Worm (Caenorhabditis elegans): Measurements from ENCODE around the gene irld-23.
A peak's percentile ranks its signal among the peaks of the same experiment; 100 is the strongest.

irld-23 gene

DNA sequence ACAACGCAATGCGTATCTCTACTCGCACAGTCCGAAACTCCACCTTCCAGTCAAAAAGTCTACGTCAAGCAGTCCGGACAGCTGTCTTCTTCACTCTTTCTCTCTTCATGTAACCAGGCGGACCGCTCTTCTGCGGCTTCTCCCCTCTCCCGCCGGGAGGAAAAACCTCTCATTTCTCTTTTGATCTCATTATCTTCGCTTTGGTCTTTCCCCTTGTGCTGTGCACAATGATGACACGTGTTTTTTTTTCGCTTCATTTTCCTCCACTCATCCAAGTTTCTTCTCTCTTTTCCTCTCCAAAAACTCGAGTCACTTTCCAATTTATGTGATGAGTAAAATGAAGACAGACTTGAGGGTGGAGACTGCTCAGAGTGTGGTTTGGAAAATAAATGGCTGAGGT is 37.5 kb downstream of the irld-23 start, which contains the start of gene F35B3.7:
F35B3.7 (minus strand) TSS at position 133 of the 400 bp plus-strand sequence.
- TF ChIP-seq flt-1 (GFP tag; IDR thresholded peaks at IDR 0.05) (no peak), pes-1 (GFP tag; IDR thresholded peaks at IDR 0.05) (no peak), B0310.2 (tag; optimal IDR thresholded peaks at IDR 0.05) (no peak), ceh-13 (GFP tag; optimal IDR thresholded peaks at IDR 0.05) (no peak), ceh-36 (tag; optimal IDR thresholded peaks at IDR 0.05) (no peak), tra-4 (tag; optimal IDR thresholded peaks at IDR 0.05) (no peak), sea-1 (GFP tag; conservative IDR thresholded peaks at IDR 0.05) (no peak)

DNA sequence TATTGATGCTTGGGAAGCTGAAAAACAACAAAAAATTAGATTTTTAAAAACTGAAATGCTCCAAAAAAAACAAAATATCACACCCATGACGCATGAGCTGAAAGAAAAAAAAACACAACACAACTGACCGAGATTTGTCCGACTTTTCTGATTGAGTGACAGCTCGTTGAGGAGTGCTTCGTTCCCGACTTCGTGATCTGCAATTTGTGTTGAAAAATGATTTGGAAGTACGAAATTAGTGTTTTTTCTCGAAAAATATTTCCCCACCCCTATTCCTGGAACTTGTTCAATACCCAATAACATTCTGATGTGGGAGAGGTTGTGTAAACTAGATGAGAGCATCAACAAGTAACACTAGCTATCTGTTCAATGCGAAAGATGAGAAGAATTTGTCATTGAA is 38.9 kb downstream of the irld-23 start:
- TF ChIP-seq ets-7 (tag; optimal IDR thresholded peaks at IDR 0.05) (no peak), hmg-4 (GFP tag; optimal IDR thresholded peaks at IDR 0.05) (no peak), aly-1 (tag; optimal IDR thresholded peaks at IDR 0.05) (no peak), ama-1 (optimal IDR thresholded peaks at IDR 0.05) (no peak), hmbx-1 (tag; optimal IDR thresholded peaks at IDR 0.05) (no peak), ceh-13 (GFP tag; optimal IDR thresholded peaks at IDR 0.05) (no peak), flt-1 (GFP tag; IDR thresholded peaks at IDR 0.05) (no peak), F13C5.2 (tag; optimal IDR thresholded peaks at IDR 0.05) (no peak), hnd-1 (tag; optimal IDR thresholded peaks at IDR 0.05) (no peak), B0310.2 (tag; optimal IDR thresholded peaks at IDR 0.05) (no peak), ceh-36 (tag; optimal IDR thresholded peaks at IDR 0.05) (no peak), sea-1 (GFP tag; conservative IDR thresholded peaks at IDR 0.05) (no peak), tbx-37 (GFP tag; conservative IDR thresholded peaks at IDR 0.05) (no peak), tbx-11 (GFP tag; IDR thresholded peaks at IDR 0.05) (no peak), tra-4 (tag; optimal IDR thresholded peaks at IDR 0.05) (no peak), pes-1 (GFP tag; IDR thresholded peaks at IDR 0.05) (no peak), scrt-1 (GFP tag; IDR thresholded peaks at IDR 0.05) (no peak)

DNA sequence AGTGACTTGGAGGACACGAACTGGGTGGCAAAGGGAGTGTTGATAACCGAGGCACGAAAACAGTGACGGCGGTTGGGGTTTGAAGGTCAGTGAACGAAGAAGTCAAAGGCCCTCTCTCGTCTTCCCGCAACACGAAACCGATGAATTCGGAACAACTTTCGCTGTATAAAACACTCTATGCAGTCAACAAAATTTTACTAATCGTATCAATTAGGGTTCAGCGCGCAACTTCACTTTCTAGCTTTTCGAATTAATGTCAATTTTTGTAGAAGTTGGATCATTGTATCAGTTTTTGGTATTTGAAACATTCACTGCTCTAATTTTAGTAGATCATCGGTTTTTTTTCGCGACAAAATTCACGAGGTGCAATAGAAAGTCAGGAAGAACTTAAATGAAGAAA is 41.9 kb downstream of the irld-23 start:
- no peak for TF ChIP-seq tbx-37 (GFP tag; conservative IDR thresholded peaks at IDR 0.05)
- no peak for TF ChIP-seq sea-1 (GFP tag; conservative IDR thresholded peaks at IDR 0.05)
- TF ChIP-seq aly-1 (tag; optimal IDR thresholded peaks at IDR 0.05) = no peak
- TF ChIP-seq ceh-13 (GFP tag; optimal IDR thresholded peaks at IDR 0.05) = no peak
- TF ChIP-seq F13C5.2 (tag; optimal IDR thresholded peaks at IDR 0.05) = no peak
- no peak for TF ChIP-seq hmg-4 (GFP tag; optimal IDR thresholded peaks at IDR 0.05)
- TF ChIP-seq hnd-1 (tag; optimal IDR thresholded peaks at IDR 0.05) = no peak
- TF ChIP-seq hmbx-1 (tag; optimal IDR thresholded peaks at IDR 0.05) = no peak
- TF ChIP-seq scrt-1 (GFP tag; IDR thresholded peaks at IDR 0.05) = no peak
- TF ChIP-seq pes-1 (GFP tag; IDR thresholded peaks at IDR 0.05) = no peak
- TF ChIP-seq ceh-36 (tag; optimal IDR thresholded peaks at IDR 0.05) = no peak
- TF ChIP-seq B0310.2 (tag; optimal IDR thresholded peaks at IDR 0.05) = no peak
- no peak for TF ChIP-seq tra-4 (tag; optimal IDR thresholded peaks at IDR 0.05)
- no peak for TF ChIP-seq ets-7 (tag; optimal IDR thresholded peaks at IDR 0.05)
- TF ChIP-seq tbx-11 (GFP tag; IDR thresholded peaks at IDR 0.05) = no peak

DNA sequence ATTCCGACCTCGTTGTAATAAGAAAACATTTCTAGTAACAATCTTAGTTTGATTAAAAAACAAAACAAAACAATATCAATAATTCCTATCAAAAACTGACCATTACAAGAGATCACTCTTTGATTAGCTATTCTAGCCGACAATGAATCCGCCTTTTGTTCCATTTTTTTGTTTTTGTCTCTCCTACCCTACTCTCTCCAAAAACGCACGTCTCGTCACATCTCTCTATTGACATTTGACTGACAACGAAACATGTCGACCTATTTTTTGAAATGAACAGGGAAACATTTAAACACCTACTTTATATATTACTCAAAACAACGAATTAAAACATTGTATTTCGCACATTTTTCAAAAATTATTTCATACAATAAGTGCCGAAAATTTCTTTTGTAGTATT is 45.7 kb downstream of the irld-23 start:
- TF ChIP-seq ama-1 (optimal IDR thresholded peaks at IDR 0.05) = no peak
- no peak for TF ChIP-seq pes-1 (GFP tag; IDR thresholded peaks at IDR 0.05)
- TF ChIP-seq tbx-11 (GFP tag; IDR thresholded peaks at IDR 0.05) = no peak

DNA sequence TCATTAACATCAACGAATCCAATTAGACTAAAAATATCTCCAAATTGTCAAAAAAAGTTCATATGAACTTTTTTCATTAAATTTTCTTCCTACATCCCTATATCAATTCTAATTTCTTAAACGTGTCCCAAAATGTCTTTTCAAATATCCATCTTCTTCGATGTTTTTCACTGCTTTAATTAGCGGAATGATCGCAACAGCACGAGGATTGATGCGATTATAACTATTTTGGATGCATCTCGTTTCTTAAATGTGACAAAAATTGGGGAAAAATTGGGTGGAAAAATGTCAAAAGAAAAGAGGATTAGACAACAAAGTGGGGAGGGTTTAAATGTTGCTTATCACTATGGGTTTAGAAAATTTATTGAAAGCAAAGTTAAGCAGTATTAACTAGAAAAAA is 46.3 kb downstream of the irld-23 start:
- TF ChIP-seq ceh-36 (tag; optimal IDR thresholded peaks at IDR 0.05) = no peak
- no peak for TF ChIP-seq ama-1 (optimal IDR thresholded peaks at IDR 0.05)
- no peak for TF ChIP-seq flt-1 (GFP tag; IDR thresholded peaks at IDR 0.05)
- TF ChIP-seq sea-1 (GFP tag; conservative IDR thresholded peaks at IDR 0.05) = no peak
- no peak for TF ChIP-seq aly-1 (tag; optimal IDR thresholded peaks at IDR 0.05)
- no peak for TF ChIP-seq ets-7 (tag; optimal IDR thresholded peaks at IDR 0.05)
- TF ChIP-seq tbx-37 (GFP tag; conservative IDR thresholded peaks at IDR 0.05) = no peak
- TF ChIP-seq pes-1 (GFP tag; IDR thresholded peaks at IDR 0.05) = no peak
- no peak for TF ChIP-seq B0310.2 (tag; optimal IDR thresholded peaks at IDR 0.05)
- TF ChIP-seq hnd-1 (tag; optimal IDR thresholded peaks at IDR 0.05) = no peak
- TF ChIP-seq tra-4 (tag; optimal IDR thresholded peaks at IDR 0.05) = no peak
- no peak for TF ChIP-seq scrt-1 (GFP tag; IDR thresholded peaks at IDR 0.05)
- TF ChIP-seq hmbx-1 (tag; optimal IDR thresholded peaks at IDR 0.05) = no peak
- no peak for TF ChIP-seq hmg-4 (GFP tag; optimal IDR thresholded peaks at IDR 0.05)
- no peak for TF ChIP-seq tbx-11 (GFP tag; IDR thresholded peaks at IDR 0.05)
- no peak for TF ChIP-seq F13C5.2 (tag; optimal IDR thresholded peaks at IDR 0.05)
- no peak for TF ChIP-seq ceh-13 (GFP tag; optimal IDR thresholded peaks at IDR 0.05)

DNA sequence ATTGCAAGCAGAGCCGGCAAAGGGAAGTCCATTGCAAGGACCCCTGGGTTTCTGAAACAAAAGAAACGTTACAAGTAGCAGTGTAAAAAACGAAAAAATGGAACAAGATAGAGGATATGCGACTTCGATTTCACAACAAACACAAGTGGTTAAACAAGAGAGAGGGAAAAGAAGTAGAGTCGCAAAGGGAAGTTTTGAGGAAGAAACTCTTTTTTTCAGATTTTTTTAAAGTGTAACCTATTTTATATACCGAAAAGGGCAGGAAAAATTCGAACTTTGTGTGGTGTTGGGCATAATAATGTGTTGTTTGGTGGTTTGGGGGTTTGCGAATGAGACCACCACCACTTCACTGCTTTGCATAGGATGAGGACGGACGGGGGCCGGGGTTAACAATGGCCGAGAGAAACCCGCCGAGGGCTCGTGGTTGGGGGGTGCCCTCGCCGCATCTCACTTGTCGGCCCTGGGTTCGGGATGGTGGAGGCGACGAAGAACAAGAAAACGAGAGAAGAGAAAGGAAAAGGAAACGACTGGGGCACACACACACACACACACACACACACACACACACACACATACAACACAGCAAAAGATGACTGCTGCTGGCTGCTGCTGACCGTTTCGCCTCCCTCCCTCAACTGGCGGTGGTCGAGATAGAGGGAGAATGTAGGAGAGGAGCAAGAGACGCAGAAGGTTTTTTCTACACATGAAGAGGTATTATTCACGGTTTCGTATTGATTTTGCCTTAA is 50.1 kb downstream of the irld-23 start, which contains the start of gene ptrn-1:
ptrn-1 (minus strand) TSS at position 51 of the 746 bp plus-strand sequence.
- TF ChIP-seq tbx-37 (GFP tag; conservative IDR thresholded peaks at IDR 0.05) (no peak), hnd-1 (tag; optimal IDR thresholded peaks at IDR 0.05) (no peak), hmg-4 (GFP tag; optimal IDR thresholded peaks at IDR 0.05) (peak; percentile 95), sea-1 (GFP tag; conservative IDR thresholded peaks at IDR 0.05) (no peak), B0310.2 (tag; optimal IDR thresholded peaks at IDR 0.05) (peak; percentile 53), aly-1 (tag; optimal IDR thresholded peaks at IDR 0.05) (peak; percentile 79), ceh-36 (tag; optimal IDR thresholded peaks at IDR 0.05) (no peak), F13C5.2 (tag; optimal IDR thresholded peaks at IDR 0.05) (peak; percentile 65), ets-7 (tag; optimal IDR thresholded peaks at IDR 0.05) (peak; percentile 6), scrt-1 (GFP tag; IDR thresholded peaks at IDR 0.05) (no peak), tra-4 (tag; optimal IDR thresholded peaks at IDR 0.05) (no peak), flt-1 (GFP tag; IDR thresholded peaks at IDR 0.05) (peak; percentile 24; the same call in 1 of the 2 replicates), ama-1 (optimal IDR thresholded peaks at IDR 0.05) (no peak), hmbx-1 (tag; optimal IDR thresholded peaks at IDR 0.05) (no peak), pes-1 (GFP tag; IDR thresholded peaks at IDR 0.05) (peak; percentile 17; the same call in 1 of the 2 replicates), tbx-11 (GFP tag; IDR thresholded peaks at IDR 0.05) (0 out of 2 replicates have a peak, but pooled peaks have one; percentile 27), ceh-13 (GFP tag; optimal IDR thresholded peaks at IDR 0.05) (peak; percentile 23)

All from whole organism, early embryonic.